Worm (Caenorhabditis elegans): ENCODE results near the gene F54F11.1.

Gene F54F11.1

DNA sequence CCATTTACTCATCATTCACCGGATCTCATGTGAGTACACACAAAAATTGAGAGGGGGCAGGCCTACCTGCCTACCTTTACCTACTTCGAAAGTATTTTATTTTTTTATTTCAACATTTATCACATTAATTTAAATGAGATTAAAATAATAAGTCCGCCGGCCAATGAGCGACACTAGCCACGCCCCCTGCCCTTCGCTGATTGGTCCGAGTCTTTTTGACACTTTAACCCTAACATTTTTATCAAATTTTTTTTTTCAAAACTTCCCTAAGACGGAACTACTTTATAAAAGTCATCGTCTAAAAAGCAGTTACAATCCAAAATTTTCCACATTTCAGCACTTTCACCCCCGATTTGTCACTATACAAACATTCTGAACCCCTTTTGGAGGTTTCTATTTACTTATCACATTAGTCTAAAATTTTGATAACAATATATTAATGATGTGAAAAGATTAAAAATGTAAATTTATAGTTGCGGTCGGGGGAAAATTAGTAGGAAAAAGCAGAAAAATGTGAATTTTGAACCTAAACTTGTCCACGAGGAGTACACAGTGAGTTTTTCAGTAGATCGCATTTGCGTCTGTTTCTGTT is 2.3 kb downstream of the F54F11.1 start:
- TF ChIP-seq flt-1 (GFP tag; IDR thresholded peaks at IDR 0.05) = no peak
- no peak for TF ChIP-seq ama-1 (optimal IDR thresholded peaks at IDR 0.05)
- no peak for TF ChIP-seq hnd-1 (tag; optimal IDR thresholded peaks at IDR 0.05)
- no peak for TF ChIP-seq sea-1 (GFP tag; conservative IDR thresholded peaks at IDR 0.05)
- TF ChIP-seq ets-7 (tag; optimal IDR thresholded peaks at IDR 0.05) = no peak
- TF ChIP-seq B0310.2 (tag; optimal IDR thresholded peaks at IDR 0.05) = no peak
- TF ChIP-seq ceh-13 (GFP tag; optimal IDR thresholded peaks at IDR 0.05) = no peak
- no peak for TF ChIP-seq scrt-1 (GFP tag; IDR thresholded peaks at IDR 0.05)
- no peak for TF ChIP-seq tbx-11 (GFP tag; IDR thresholded peaks at IDR 0.05)

DNA sequence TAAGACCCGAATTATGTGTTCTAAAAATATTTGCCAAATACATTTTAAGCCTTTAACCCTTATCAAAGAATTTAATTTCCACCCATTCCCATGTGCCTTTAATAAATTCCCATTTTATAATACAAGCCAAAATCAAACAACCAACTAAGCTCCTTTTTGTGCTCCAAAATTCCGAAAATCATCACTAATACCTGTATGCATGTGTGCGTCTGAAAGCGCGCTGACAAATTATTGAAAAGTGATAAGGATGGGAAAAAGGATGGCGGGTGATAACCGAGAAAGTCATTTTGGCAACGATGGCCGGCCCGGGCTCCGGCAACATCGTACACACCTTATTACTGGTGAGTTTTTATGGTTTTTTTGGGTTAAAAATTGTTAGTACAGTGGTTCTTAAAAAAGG is 3.8 kb downstream of the F54F11.1 start, which contains the start of gene nep-17:
Gene nep-17 (plus strand): TSS at position 285 of the 400 bp plus-strand sequence.
- TF ChIP-seq F13C5.2 (tag; optimal IDR thresholded peaks at IDR 0.05) (no peak), sea-1 (GFP tag; conservative IDR thresholded peaks at IDR 0.05) (no peak), tbx-37 (GFP tag; conservative IDR thresholded peaks at IDR 0.05) (no peak), tra-4 (tag; optimal IDR thresholded peaks at IDR 0.05) (no peak), ceh-36 (tag; optimal IDR thresholded peaks at IDR 0.05) (no peak), hmbx-1 (tag; optimal IDR thresholded peaks at IDR 0.05) (no peak), ama-1 (optimal IDR thresholded peaks at IDR 0.05) (no peak), flt-1 (GFP tag; IDR thresholded peaks at IDR 0.05) (no peak), hnd-1 (tag; optimal IDR thresholded peaks at IDR 0.05) (no peak), aly-1 (tag; optimal IDR thresholded peaks at IDR 0.05) (no peak), B0310.2 (tag; optimal IDR thresholded peaks at IDR 0.05) (no peak), ets-7 (tag; optimal IDR thresholded peaks at IDR 0.05) (no peak), scrt-1 (GFP tag; IDR thresholded peaks at IDR 0.05) (no peak), ceh-13 (GFP tag; optimal IDR thresholded peaks at IDR 0.05) (no peak), tbx-11 (GFP tag; IDR thresholded peaks at IDR 0.05) (no peak), pes-1 (GFP tag; IDR thresholded peaks at IDR 0.05) (no peak), hmg-4 (GFP tag; optimal IDR thresholded peaks at IDR 0.05) (no peak)

- TF ChIP-seq tbx-37 (GFP tag; conservative IDR thresholded peaks at IDR 0.05) = no peak
- TF ChIP-seq hmg-4 (GFP tag; optimal IDR thresholded peaks at IDR 0.05) = no peak
- no peak for TF ChIP-seq flt-1 (GFP tag; IDR thresholded peaks at IDR 0.05)
- no peak for TF ChIP-seq ceh-13 (GFP tag; optimal IDR thresholded peaks at IDR 0.05)
- no peak for TF ChIP-seq tbx-11 (GFP tag; IDR thresholded peaks at IDR 0.05)
- TF ChIP-seq aly-1 (tag; optimal IDR thresholded peaks at IDR 0.05) = no peak
- TF ChIP-seq ets-7 (tag; optimal IDR thresholded peaks at IDR 0.05) = no peak
- no peak for TF ChIP-seq F13C5.2 (tag; optimal IDR thresholded peaks at IDR 0.05)
Measured at ce11 chrII:13508607-13509006, 4.9 kb downstream of the F54F11.1 start.

- TF ChIP-seq flt-1 (GFP tag; IDR thresholded peaks at IDR 0.05) = no peak
Measured at ce11 chrII:13515813-13516212, 12.1 kb downstream of the F54F11.1 start.

DNA sequence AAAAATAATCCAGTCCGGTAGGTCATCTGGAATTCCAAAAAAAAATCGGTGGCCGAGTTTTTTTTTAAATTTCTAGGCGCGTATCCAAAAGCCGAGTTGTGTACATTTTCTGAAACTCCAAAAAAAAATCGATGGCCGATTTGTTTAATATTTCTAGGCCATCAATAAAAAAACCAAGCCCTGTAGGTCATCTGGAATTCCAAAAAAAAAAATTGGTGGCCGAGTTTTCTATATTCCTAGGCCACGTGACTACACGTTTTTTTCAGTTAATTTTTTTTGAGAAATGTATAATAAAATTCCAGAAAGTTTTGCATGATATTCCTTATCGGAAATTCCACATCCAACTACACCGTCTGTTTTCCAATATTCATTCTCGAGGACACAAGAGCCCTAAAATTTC is 13.8 kb downstream of the F54F11.1 start, which contains the start of gene sre-45:
Gene sre-45 (plus strand): TSS at position 301 of the 400 bp plus-strand sequence.
- TF ChIP-seq sea-1 (GFP tag; conservative IDR thresholded peaks at IDR 0.05) (no peak), ets-7 (tag; optimal IDR thresholded peaks at IDR 0.05) (no peak), ceh-13 (GFP tag; optimal IDR thresholded peaks at IDR 0.05) (no peak), hmbx-1 (tag; optimal IDR thresholded peaks at IDR 0.05) (no peak), tbx-37 (GFP tag; conservative IDR thresholded peaks at IDR 0.05) (no peak), tra-4 (tag; optimal IDR thresholded peaks at IDR 0.05) (no peak), hmg-4 (GFP tag; optimal IDR thresholded peaks at IDR 0.05) (no peak), B0310.2 (tag; optimal IDR thresholded peaks at IDR 0.05) (no peak), scrt-1 (GFP tag; IDR thresholded peaks at IDR 0.05) (no peak), pes-1 (GFP tag; IDR thresholded peaks at IDR 0.05) (no peak), ama-1 (optimal IDR thresholded peaks at IDR 0.05) (no peak), aly-1 (tag; optimal IDR thresholded peaks at IDR 0.05) (no peak)

- TF ChIP-seq ceh-36 (tag; optimal IDR thresholded peaks at IDR 0.05) (no peak), aly-1 (tag; optimal IDR thresholded peaks at IDR 0.05) (no peak), hmbx-1 (tag; optimal IDR thresholded peaks at IDR 0.05) (no peak), hmg-4 (GFP tag; optimal IDR thresholded peaks at IDR 0.05) (no peak), tbx-11 (GFP tag; IDR thresholded peaks at IDR 0.05) (no peak), ets-7 (tag; optimal IDR thresholded peaks at IDR 0.05) (no peak)
Measured at ce11 chrII:13521179-13521616, 17.4 kb downstream of the F54F11.1 start.

ce11 chrII:13521977-13522404 is 18.2 kb downstream of the F54F11.1 start:
- TF ChIP-seq hmg-4 (GFP tag; optimal IDR thresholded peaks at IDR 0.05) = peak; percentile 8
- no peak for TF ChIP-seq hmbx-1 (tag; optimal IDR thresholded peaks at IDR 0.05)
- peak; percentile 61 for TF ChIP-seq ama-1 (optimal IDR thresholded peaks at IDR 0.05)

DNA sequence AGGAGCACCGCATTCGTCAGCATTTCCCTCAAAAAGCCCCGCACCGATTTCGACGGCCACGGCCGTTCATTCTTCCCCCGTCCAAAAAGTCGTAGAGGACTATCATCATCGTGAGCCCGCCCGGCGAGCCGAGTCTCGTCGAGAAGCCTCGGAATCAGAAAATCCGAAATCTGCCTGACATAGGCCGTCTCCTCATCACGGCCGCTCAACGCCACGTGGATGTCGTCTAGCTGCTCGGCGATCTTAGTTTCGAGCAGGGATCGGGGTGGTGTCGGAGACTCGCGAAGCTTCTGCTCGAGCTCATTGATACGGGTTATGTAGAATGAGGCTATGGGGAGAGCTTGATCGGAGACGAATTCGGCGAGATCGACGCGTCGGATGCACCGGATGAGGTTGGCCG is 25.4 kb downstream of the F54F11.1 start:
- no peak for TF ChIP-seq flt-1 (GFP tag; IDR thresholded peaks at IDR 0.05)
- no peak for TF ChIP-seq ama-1 (optimal IDR thresholded peaks at IDR 0.05)
- no peak for TF ChIP-seq hnd-1 (tag; optimal IDR thresholded peaks at IDR 0.05)
- no peak for TF ChIP-seq tbx-11 (GFP tag; IDR thresholded peaks at IDR 0.05)

ce11 chrII:13530657-13531056 is 26.9 kb downstream of the F54F11.1 start:
- TF ChIP-seq scrt-1 (GFP tag; IDR thresholded peaks at IDR 0.05) = no peak
- no peak for TF ChIP-seq ceh-36 (tag; optimal IDR thresholded peaks at IDR 0.05)
- TF ChIP-seq ceh-13 (GFP tag; optimal IDR thresholded peaks at IDR 0.05) = no peak
- TF ChIP-seq hnd-1 (tag; optimal IDR thresholded peaks at IDR 0.05) = no peak
- no peak for TF ChIP-seq B0310.2 (tag; optimal IDR thresholded peaks at IDR 0.05)
- no peak for TF ChIP-seq tbx-11 (GFP tag; IDR thresholded peaks at IDR 0.05)
- TF ChIP-seq tra-4 (tag; optimal IDR thresholded peaks at IDR 0.05) = no peak
- no peak for TF ChIP-seq sea-1 (GFP tag; conservative IDR thresholded peaks at IDR 0.05)
- TF ChIP-seq aly-1 (tag; optimal IDR thresholded peaks at IDR 0.05) = no peak
- TF ChIP-seq ama-1 (optimal IDR thresholded peaks at IDR 0.05) = no peak
